Worm (Caenorhabditis elegans): ENCODE measurements around the gene F09E10.1.

F09E10.1 gene

ce11 chrX:1489574-1489973 lies 13.0 kb upstream of the F09E10.1 start:
- TF ChIP-seq let-526 (GFP tag; IDR thresholded peaks at IDR 0.05) = no peak
- 0 out of 2 replicates have a peak, but pooled peaks have one; percentile 24 for TF ChIP-seq ceh-58 (GFP tag; IDR thresholded peaks at IDR 0.05)
- TF ChIP-seq repo-1 (tag; optimal IDR thresholded peaks at IDR 0.05) = peak; percentile 52
- 0 out of 2 replicates have a peak, but pooled peaks have one; percentile 70 for TF ChIP-seq ekl-4 (GFP tag; IDR thresholded peaks at IDR 0.05)

- TF ChIP-seq rpc-1 (optimal IDR thresholded peaks at IDR 0.05) = peak; percentile 38
- peak; percentile 75 for TF ChIP-seq rpc-1 (tag; optimal IDR thresholded peaks at IDR 0.05)
- peak; percentile 45; the same call in 1 of the 2 replicates for TF ChIP-seq lin-26 (GFP tag; IDR thresholded peaks at IDR 0.05)
- TF ChIP-seq dpl-1 (GFP tag; optimal IDR thresholded peaks at IDR 0.05) = no peak
- TF ChIP-seq attf-5 (GFP tag; optimal IDR thresholded peaks at IDR 0.05) = no peak
- no peak for TF ChIP-seq madf-6 (GFP tag; IDR thresholded peaks at IDR 0.05)
- no peak for TF ChIP-seq aptf-2 (GFP tag; conservative IDR thresholded peaks at IDR 0.05)
- TF ChIP-seq B0261.1 (tag; optimal IDR thresholded peaks at IDR 0.05) = peak; percentile 53
- peak; percentile 83 for TF ChIP-seq tbp1 (GFP tag; optimal IDR thresholded peaks at IDR 0.05)
- TF ChIP-seq mel-28 (tag; optimal IDR thresholded peaks at IDR 0.05; ENCODE audit: borderline replicate concordance) = no peak
- no peak for TF ChIP-seq D2030.7 (GFP tag; IDR thresholded peaks at IDR 0.05)
- TF ChIP-seq die-1 (tag; optimal IDR thresholded peaks at IDR 0.05) = peak; percentile 15
Observed at ce11 chrX:1491036-1491435, 11.6 kb upstream of the F09E10.1 start.

- TF ChIP-seq ztf-26 (tag; optimal IDR thresholded peaks at IDR 0.05) (peak; percentile 48), lsl-1 (GFP tag; optimal IDR thresholded peaks at IDR 0.05) (no peak), D2030.7 (GFP tag; IDR thresholded peaks at IDR 0.05) (no peak), pha-4 (tag; optimal IDR thresholded peaks at IDR 0.05) (no peak), gei-17 (GFP tag; optimal IDR thresholded peaks at IDR 0.05) (peak; percentile 86), F55B11.4 (tag; optimal IDR thresholded peaks at IDR 0.05; ENCODE audit: borderline replicate concordance, insufficient read depth) (no peak), dpl-1 (GFP tag; optimal IDR thresholded peaks at IDR 0.05) (no peak), K12H6.12 (tag; optimal IDR thresholded peaks at IDR 0.05) (no peak), dox-1 (GFP tag; IDR thresholded peaks at IDR 0.05) (peak; percentile 36; the same call in 1 of the 2 replicates), cebp-1 (GFP tag; IDR thresholded peaks at IDR 0.05) (no peak), cebp-1 (tag; optimal IDR thresholded peaks at IDR 0.05) (peak; percentile 31), lin-35 (GFP tag; optimal IDR thresholded peaks at IDR 0.05) (peak in 1 of 3 experiments; percentile 21), Y56A3A.18 (GFP tag; IDR thresholded peaks at IDR 0.05) (0 out of 2 replicates have a peak, but pooled peaks have one; percentile 32), lin-40 (tag; optimal IDR thresholded peaks at IDR 0.05) (peak; percentile 56), aptf-3 (GFP tag; IDR thresholded peaks at IDR 0.05) (no peak), T26A5.8 (tag; optimal IDR thresholded peaks at IDR 0.05) (no peak)
Observed at ce11 chrX:1492174-1492573, 10.4 kb upstream of the F09E10.1 start.

- TF ChIP-seq Y95B8A.8 (GFP tag; IDR thresholded peaks at IDR 0.05) = no peak
- TF ChIP-seq unc-130 (GFP tag; optimal IDR thresholded peaks at IDR 0.05) = no peak
- no peak for TF ChIP-seq ztf-22 (GFP tag; optimal IDR thresholded peaks at IDR 0.05)
- TF ChIP-seq ZK185.1 (tag; optimal IDR thresholded peaks at IDR 0.05; ENCODE audit: poor library complexity, severe bottlenecking) = no peak
- TF ChIP-seq nhr-80 (tag; optimal IDR thresholded peaks at IDR 0.05) = no peak
- no peak for TF ChIP-seq lir-1 (GFP tag; conservative IDR thresholded peaks at IDR 0.05)
- no peak for TF ChIP-seq Y67H2A.10 (GFP tag; conservative IDR thresholded peaks at IDR 0.05)
- no peak for TF ChIP-seq attf-6 (GFP tag; IDR thresholded peaks at IDR 0.05)
- TF ChIP-seq aptf-3 (GFP tag; IDR thresholded peaks at IDR 0.05) = no peak
- no peak for TF ChIP-seq chd-7 (tag; optimal IDR thresholded peaks at IDR 0.05)
- no peak for TF ChIP-seq ztf-3 (GFP tag; optimal IDR thresholded peaks at IDR 0.05)
- TF ChIP-seq dox-1 (GFP tag; IDR thresholded peaks at IDR 0.05) = no peak
Observed at ce11 chrX:1494256-1494655, 8.3 kb upstream of the F09E10.1 start, which contains the start of gene F09E10.5. F09E10.5 (minus strand) TSS chrX:1494356.
